4 worm cellular contexts compared by ENCODE assay signal in genomic region chrV:13771209-13771608, ce11.
TF ChIP-seq lines count a peak whose summit lies in the region.

F20G2.5 (plus strand) TSS chrV:13771509.

TF ChIP-seq in whole organism, L1 larva, 84 proteins besides CTCF, POLR2A, EP300 and RAD21:
- peak; percentile 22 for TF ChIP-seq elt-2 (tag; optimal IDR thresholded peaks at IDR 0.05; lab: Kevin White, UChicago)
- no peak for TF ChIP-seq ceh-90 (tag; optimal IDR thresholded peaks at IDR 0.05; lab: Kevin White, UChicago)
- TF ChIP-seq lsy-2 (tag; optimal IDR thresholded peaks at IDR 0.05; lab: Kevin White, UChicago): no peak
TF ChIP-seq in whole organism, L1 larva: peak in this region for 1.

TF ChIP-seq in whole organism, L2 larva, 48 proteins besides CTCF, POLR2A, EP300 and RAD21:
- no peak for TF ChIP-seq lin-39 (tag; optimal IDR thresholded peaks at IDR 0.05; lab: Kevin White, UChicago)
- TF ChIP-seq fos-1 (tag; optimal IDR thresholded peaks at IDR 0.05; lab: Kevin White, UChicago): peak; percentile 74

TF ChIP-seq in whole organism, L3 larva, 47 proteins besides CTCF, POLR2A, EP300 and RAD21:
- TF ChIP-seq pqm-1 (tag; optimal IDR thresholded peaks at IDR 0.05; lab: Kevin White, UChicago) (peak; percentile 40), nfya-1 (tag; optimal IDR thresholded peaks at IDR 0.05; lab: Kevin White, UChicago; ENCODE audit: insufficient read depth) (no peak), elt-2 (tag; optimal IDR thresholded peaks at IDR 0.05; lab: Kevin White, UChicago) (peak; percentile 40)

TF ChIP-seq in whole organism, L4 larva, 104 proteins besides CTCF, POLR2A, EP300 and RAD21:
- TF ChIP-seq unc-130 (GFP tag; optimal IDR thresholded peaks at IDR 0.05; lab: Kevin White, UChicago) (no peak), nhr-28 (tag; optimal IDR thresholded peaks at IDR 0.05; lab: Kevin White, UChicago) (peak; percentile 49)

Comparison
In these comparisons a context has a peak if more than half of its experiments do, and no peak if none do; other contexts are left out.
1. Of the 29 proteins assayed by ChIP-seq in both whole organism, L4 larva and whole organism, L1 larva: peak only in whole organism, L4 larva: nhr-28; only in whole organism, L1 larva: none; in both: none; in neither: 28.